Fruit fly (Drosophila melanogaster): ENCODE data around the gene PolA1.

- TF ChIP-seq CG15336 (GFP tag; IDR thresholded peaks at IDR 0.05) (peak; percentile 68), Hr39 (GFP tag; optimal IDR thresholded peaks at IDR 0.05) (no peak), Sox15 (GFP tag; optimal IDR thresholded peaks at IDR 0.05) (no peak), esn (GFP tag; optimal IDR thresholded peaks at IDR 0.05) (no peak), CG16779 (tag; optimal IDR thresholded peaks at IDR 0.05) (no peak), CG11762 (GFP tag; optimal IDR thresholded peaks at IDR 0.05; ENCODE audit: insufficient read depth) (no peak), cyc (GFP tag; optimal IDR thresholded peaks at IDR 0.05) (no peak), CG8119 (GFP tag; IDR thresholded peaks at IDR 0.05) (peak; percentile 45; the same call in 2 of the 3 replicates), Sox14 (GFP tag; optimal IDR thresholded peaks at IDR 0.05) (no peak), lz (GFP tag; optimal IDR thresholded peaks at IDR 0.05) (no peak), CG11294 (GFP tag; IDR thresholded peaks at IDR 0.05) (no peak), CG11902 (GFP tag; optimal IDR thresholded peaks at IDR 0.05) (no peak)
Measured at dm6 chr3R:21655384-21655783, 16.2 kb downstream of the PolA1 start.
